Fruit fly (Drosophila melanogaster): ENCODE data around the gene Eig71Eh.

The Eig71Eh gene

dm6 chr3L:15704250-15704985 is 45.2 kb upstream of the Eig71Eh start (continued):
- TF ChIP-seq CG11696 (GFP tag; IDR thresholded peaks at IDR 0.05) (no peak), CG13775 (GFP tag; optimal IDR thresholded peaks at IDR 0.05) (peak; percentile 59), ranshi (GFP tag; IDR thresholded peaks at IDR 0.05) (no peak), CG7556 (GFP tag; optimal IDR thresholded peaks at IDR 0.05) (peak; percentile 71), ssp (GFP tag; IDR thresholded peaks at IDR 0.05) (peak; percentile 32; the same call in 1 of the 2 replicates), CG43689 (GFP tag; IDR thresholded peaks at IDR 0.05) (no peak), CG3726 (GFP tag; IDR thresholded peaks at IDR 0.05) (no peak), CG2199 (GFP tag; IDR thresholded peaks at IDR 0.05) (peak; percentile 74; the same call in 1 of the 3 replicates), CG13287 (GFP tag; IDR thresholded peaks at IDR 0.05; ENCODE audit: partially characterized antibody) (no peak), Ets65A (GFP tag) (no peak), CG1529 (GFP tag; optimal IDR thresholded peaks at IDR 0.05) (peak; percentile 69), hb (GFP tag; IDR thresholded peaks at IDR 0.05; ENCODE audit: partially characterized antibody) (no peak), Hmx (GFP tag; optimal IDR thresholded peaks at IDR 0.05) (no peak), Doc3 (GFP tag; IDR thresholded peaks at IDR 0.05; ENCODE audit: partially characterized antibody) (no peak), Med (GFP tag) (peak; percentile 70), hkb (optimal IDR thresholded peaks at IDR 0.05) (no peak), hkb (GFP tag; IDR thresholded peaks at IDR 0.05) (no peak), CG1647 (GFP tag; optimal IDR thresholded peaks at IDR 0.05) (no peak), CG8944 (GFP tag; optimal IDR thresholded peaks at IDR 0.05) (no peak), CG16813 (GFP tag; IDR thresholded peaks at IDR 0.05; ENCODE audit: partially characterized antibody) (no peak), CG12236 (GFP tag; optimal IDR thresholded peaks at IDR 0.05) (no peak), Asciz (GFP tag; optimal IDR thresholded peaks at IDR 0.05) (peak; percentile 55), kay (GFP tag; optimal IDR thresholded peaks at IDR 0.05) (no peak), CG9727 (GFP tag; optimal IDR thresholded peaks at IDR 0.05) (peak; percentile 86), lilli (GFP tag; optimal IDR thresholded peaks at IDR 0.05) (peak; percentile 25), Vsx1 (GFP tag; optimal IDR thresholded peaks at IDR 0.05) (peak; percentile 88), hth (optimal IDR thresholded peaks at IDR 0.05) (no peak), CG11085 (GFP tag; IDR thresholded peaks at IDR 0.05) (no peak), jigr1 (GFP tag; IDR thresholded peaks at IDR 0.05) (no peak), CG12391 (tag; optimal IDR thresholded peaks at IDR 0.05) (peak; percentile 76), CG4328 (GFP tag; optimal IDR thresholded peaks at IDR 0.05) (peak; percentile 24), NK7.1 (GFP tag; optimal IDR thresholded peaks at IDR 0.05) (no peak), lola (GFP tag; optimal IDR thresholded peaks at IDR 0.05) (peak in 1 of 3 experiments; percentile 85), Doc2 (GFP tag; IDR thresholded peaks at IDR 0.05) (no peak), D19B (GFP tag; optimal IDR thresholded peaks at IDR 0.05) (no peak), Dbx (GFP tag; IDR thresholded peaks at IDR 0.05) (no peak), CG3407 (GFP tag; optimal IDR thresholded peaks at IDR 0.05) (no peak), CG17912 (GFP tag; optimal IDR thresholded peaks at IDR 0.05) (no peak), mam (GFP tag; optimal IDR thresholded peaks at IDR 0.05) (no peak), sim (GFP tag; IDR thresholded peaks at IDR 0.05) (0 out of 2 replicates have a peak, but pooled peaks have one; percentile 22), sna (GFP tag; IDR thresholded peaks at IDR 0.05; ENCODE audit: partially characterized antibody) (no peak), CkIIα-i1 (GFP tag; IDR thresholded peaks at IDR 0.05) (no peak), CG7745 (tag; optimal IDR thresholded peaks at IDR 0.05) (no peak), gsb (GFP tag; IDR thresholded peaks at IDR 0.05) (no peak), Lim3 (GFP tag; IDR thresholded peaks at IDR 0.05) (no peak), CG14441 (GFP tag; IDR thresholded peaks at IDR 0.05) (no peak), tin (GFP tag; optimal IDR thresholded peaks at IDR 0.05) (peak; percentile 31), ara (GFP tag; IDR thresholded peaks at IDR 0.05) (no peak), Antp (GFP tag; optimal IDR thresholded peaks at IDR 0.05) (no peak), cwo (GFP tag; optimal IDR thresholded peaks at IDR 0.05) (peak; percentile 34), jing (GFP tag; optimal IDR thresholded peaks at IDR 0.05) (peak; percentile 4)

All from whole organism, embryonic.